Fruit fly (Drosophila melanogaster) whole organism, prepupa: ENCODE data around the gene raskol.

Source experiments
- Blimp-1 ChIP-seq: fragments of 200-800 bp; sonication (Bioruptor generic); optimal IDR thresholded peaks from 3 replicates; lab custom pipeline; 2017; ENCODE audit warnings: missing biosample characterization, missing genetic modification characterization, mild to moderate bottlenecking, moderate library complexity, missing genetic modification reagents
- CG10669 ChIP-seq: fragments of 200-800 bp; sonication (Bioruptor generic); optimal IDR thresholded peaks from 3 replicates; lab custom pipeline; 2018; ENCODE audit warnings: missing biosample characterization, mild to moderate bottlenecking, missing genetic modification characterization, moderate library complexity
- CG11762 ChIP-seq: fragments of 200-800 bp; sonication (Bioruptor generic); optimal IDR thresholded peaks from 3 replicates; lab custom pipeline; 2016; ENCODE audit warnings: missing biosample characterization, missing genetic modification characterization; ENCODE audit not compliant: insufficient read depth
- CG11902 ChIP-seq: fragments of 200-800 bp; sonication (Bioruptor generic); optimal IDR thresholded peaks from 3 replicates; lab custom pipeline; 2016; ENCODE audit warnings: missing biosample characterization, missing genetic modification characterization
- CG15336 ChIP-seq: fragments of 200-800 bp; sonication (Bioruptor generic); IDR thresholded peaks from 2 replicates; pipeline ENCODE4 v1.3.6; 2022; ENCODE audit warnings: missing biosample characterization, missing genetic modification characterization
- CG16779 ChIP-seq: fragments of 200-800 bp; sonication (Bioruptor generic); optimal IDR thresholded peaks from 3 replicates; lab custom pipeline; 2017; ENCODE audit warnings: missing biosample characterization, mild to moderate bottlenecking, missing genetic modification characterization
- CG3032 ChIP-seq: fragments of 200-800 bp; optimal IDR thresholded peaks from 2 replicates; lab custom pipeline; 2019; ENCODE audit warnings: missing biosample characterization, mild to moderate bottlenecking, missing genetic modification characterization, moderate library complexity
- CG31627 ChIP-seq: fragments of 200-800 bp; sonication (Bioruptor generic); optimal IDR thresholded peaks from 3 replicates; lab custom pipeline; 2016; ENCODE audit warnings: missing biosample characterization, missing genetic modification characterization
- CG32006 ChIP-seq: fragments of 200-800 bp; sonication (Bioruptor generic); optimal IDR thresholded peaks from 3 replicates; lab custom pipeline; 2017; ENCODE audit warnings: missing biosample characterization, mild to moderate bottlenecking, missing genetic modification characterization
- CG4318 ChIP-seq: fragments of 200-800 bp; sonication (Bioruptor generic); optimal IDR thresholded peaks from 3 replicates; lab custom pipeline; 2017; ENCODE audit warnings: missing biosample characterization, mild to moderate bottlenecking, missing genetic modification characterization
- CG6276 ChIP-seq: fragments of 200-800 bp; sonication (Bioruptor generic); optimal IDR thresholded peaks from 2 replicates; lab custom pipeline; 2017; ENCODE audit warnings: missing biosample characterization, mild to moderate bottlenecking, missing genetic modification characterization
- CG6792 ChIP-seq: fragments of 200-800 bp; sonication (Bioruptor generic); optimal IDR thresholded peaks from 3 replicates; lab custom pipeline; 2016; ENCODE audit warnings: missing biosample characterization, missing genetic modification characterization
- CG6808 ChIP-seq: fragments of 200-800 bp; sonication (Bioruptor generic); optimal IDR thresholded peaks from 3 replicates; lab custom pipeline; 2017; ENCODE audit warnings: missing biosample characterization, missing genetic modification characterization, mild to moderate bottlenecking, moderate library complexity, missing genetic modification reagents
- CG6854 ChIP-seq: fragments of 200-800 bp; sonication (Bioruptor generic); optimal IDR thresholded peaks from 2 replicates; lab custom pipeline; 2017; ENCODE audit warnings: missing biosample characterization, mild to moderate bottlenecking, missing genetic modification characterization
- CG7368 ChIP-seq: fragments of 200-800 bp; sonication (Bioruptor generic); optimal IDR thresholded peaks from 3 replicates; lab custom pipeline; 2016; ENCODE audit warnings: missing biosample characterization, missing genetic modification characterization
- CG8632 ChIP-seq: fragments of 200-800 bp; sonication (Bioruptor generic); optimal IDR thresholded peaks from 3 replicates; lab custom pipeline; 2016; ENCODE audit warnings: missing biosample characterization, missing genetic modification characterization
- Eip75B ChIP-seq: fragments of 200-800 bp; sonication (Bioruptor generic); optimal IDR thresholded peaks from 3 replicates; lab custom pipeline; 2016; ENCODE audit warnings: missing biosample characterization, missing genetic modification characterization
- Eip78C ChIP-seq: fragments of 200-800 bp; sonication (Bioruptor generic); peaks from one replicate; lab custom pipeline; 2016; ENCODE audit warnings: missing biosample characterization, missing genetic modification characterization
- Eip93F ChIP-seq: fragments of 200-800 bp; sonication (Bioruptor generic); optimal IDR thresholded peaks from 2 replicates; lab custom pipeline; 2016; ENCODE audit warnings: missing biosample characterization, mild to moderate bottlenecking, missing genetic modification characterization
- Ets21C ChIP-seq: fragments of 200-800 bp; sonication (Bioruptor generic); optimal IDR thresholded peaks from 3 replicates; lab custom pipeline; 2016; ENCODE audit warnings: missing biosample characterization, missing genetic modification characterization
- Hr38 ChIP-seq: sonication (Bioruptor generic); optimal IDR thresholded peaks from 2 replicates; lab custom pipeline; 2016; ENCODE audit warnings: missing biosample characterization, missing genetic modification characterization
- Hr39 ChIP-seq: fragments of 200-800 bp; sonication (Bioruptor generic); optimal IDR thresholded peaks from 2 replicates; lab custom pipeline; 2016; ENCODE audit warnings: missing biosample characterization, missing genetic modification characterization
- Hr4 ChIP-seq: fragments of 200-800 bp; sonication (Bioruptor generic); optimal IDR thresholded peaks from 3 replicates; lab custom pipeline; 2016; ENCODE audit warnings: missing biosample characterization, missing genetic modification characterization
- Lpt ChIP-seq: fragments of 200-800 bp; sonication (Bioruptor generic); optimal IDR thresholded peaks from 3 replicates; lab custom pipeline; 2016; ENCODE audit warnings: missing biosample characterization, missing genetic modification characterization
- Met ChIP-seq: fragments of 200-800 bp; sonication (Bioruptor generic); optimal IDR thresholded peaks from 3 replicates; lab custom pipeline; 2016; ENCODE audit warnings: missing biosample characterization, missing genetic modification characterization
- OdsH ChIP-seq: fragments of 200-800 bp; sonication (Bioruptor generic); optimal IDR thresholded peaks from 3 replicates; lab custom pipeline; 2016; ENCODE audit warnings: missing biosample characterization, missing genetic modification characterization
- Smox ChIP-seq: fragments of 200-800 bp; sonication (Bioruptor generic); optimal IDR thresholded peaks from 3 replicates; lab custom pipeline; 2016; ENCODE audit warnings: missing biosample characterization, missing genetic modification characterization
- Sox14 ChIP-seq: fragments of 200-800 bp; sonication (Bioruptor generic); optimal IDR thresholded peaks from 3 replicates; lab custom pipeline; 2016; ENCODE audit warnings: missing biosample characterization, missing genetic modification characterization
- achi ChIP-seq: fragments of 200-800 bp; sonication (Bioruptor generic); optimal IDR thresholded peaks from 3 replicates; lab custom pipeline; 2016; ENCODE audit warnings: missing biosample characterization, missing genetic modification characterization
- cyc ChIP-seq: fragments of 200-800 bp; sonication (Bioruptor generic); optimal IDR thresholded peaks from 3 replicates; lab custom pipeline; 2016; ENCODE audit warnings: missing biosample characterization, missing genetic modification characterization
- dac ChIP-seq: fragments of 200-800 bp; sonication (Bioruptor generic); optimal IDR thresholded peaks from 2 replicates; lab custom pipeline; 2017; ENCODE audit warnings: missing biosample characterization, mild to moderate bottlenecking, missing genetic modification characterization
- eg ChIP-seq: fragments of 200-800 bp; sonication (Bioruptor generic); IDR thresholded peaks from 3 replicates; pipeline ENCODE4 v1.3.6; 2022; ENCODE audit warnings: missing biosample characterization, missing genetic modification characterization
- esn ChIP-seq: fragments of 200-800 bp; sonication (Bioruptor generic); optimal IDR thresholded peaks from 2 replicates; lab custom pipeline; 2016; ENCODE audit warnings: missing biosample characterization, mild to moderate bottlenecking, missing genetic modification characterization, moderate library complexity
- fd85E ChIP-seq: fragments of 200-800 bp; sonication (Bioruptor generic); optimal IDR thresholded peaks from 3 replicates; lab custom pipeline; 2016; ENCODE audit warnings: missing biosample characterization, missing genetic modification characterization
- fkh ChIP-seq: fragments of 200-800 bp; sonication (Bioruptor generic); optimal IDR thresholded peaks from 3 replicates; lab custom pipeline; 2017; ENCODE audit warnings: missing biosample characterization, mild to moderate bottlenecking, missing genetic modification characterization, moderate library complexity
- lz ChIP-seq: fragments of 200-800 bp; sonication (Bioruptor generic); optimal IDR thresholded peaks from 3 replicates; lab custom pipeline; 2016; ENCODE audit warnings: missing biosample characterization, missing genetic modification characterization
- net ChIP-seq: fragments of 200-800 bp; sonication (Bioruptor generic); optimal IDR thresholded peaks from 3 replicates; lab custom pipeline; 2016; ENCODE audit warnings: missing biosample characterization, missing genetic modification characterization
- pdm3 ChIP-seq: fragments of 200-800 bp; sonication (Bioruptor generic); optimal IDR thresholded peaks from 3 replicates; lab custom pipeline; 2016; ENCODE audit warnings: missing biosample characterization, missing genetic modification characterization
- salr ChIP-seq, 2 experiments: fragments of 200-800 bp; sonication (Bioruptor generic); optimal IDR thresholded peaks; 3 replicates each; lab custom pipeline; 2016 to 2018; ENCODE audit warnings: missing biosample characterization in 2 of 2, missing genetic modification characterization in 2 of 2, mild to moderate bottlenecking in 1 of 2
- ss ChIP-seq, 2 experiments: fragments of 200-800 bp; sonication (Bioruptor generic); optimal IDR thresholded peaks; 2 replicates in 1 of 2; 3 replicates in 1 of 2; lab custom pipeline; 2017 to 2018; ENCODE audit warnings: mild to moderate bottlenecking in 2 of 2, missing biosample characterization in 2 of 2, missing genetic modification characterization in 2 of 2, moderate library complexity in 1 of 2
- svp ChIP-seq: fragments of 200-800 bp; sonication (Bioruptor generic); peaks from one replicate; lab custom pipeline; 2016; ENCODE audit warnings: missing biosample characterization, missing genetic modification characterization
- topi ChIP-seq: fragments of 200-800 bp; sonication (Bioruptor generic); optimal IDR thresholded peaks from 3 replicates; lab custom pipeline; 2016; ENCODE audit warnings: missing biosample characterization, missing genetic modification characterization
- vri ChIP-seq: fragments of 200-800 bp; sonication (Bioruptor generic); optimal IDR thresholded peaks from 3 replicates; lab custom pipeline; 2016; ENCODE audit warnings: missing biosample characterization, mild to moderate bottlenecking, missing genetic modification characterization

raskol gene

dm6 chrX:17718927-17719691 lies 9.2 kb downstream of the raskol start (continued):
- TF ChIP-seq CG6792 (GFP tag; lab: Kevin White, UChicago) (no peak), esn (no peak), CG7368 (GFP tag; lab: Kevin White, UChicago) (no peak), Ets21C (GFP tag; lab: Kevin White, UChicago) (no peak), CG8632 (GFP tag; lab: Kevin White, UChicago) (no peak), Eip93F (GFP tag; lab: Kevin White, UChicago) (no peak), achi (GFP tag; lab: Kevin White, UChicago) (peak; percentile 36), cyc (GFP tag; lab: Kevin White, UChicago) (no peak), Smox (no peak), CG4318 (peak; percentile 46), ss (GFP tag; optimal IDR thresholded peaks at IDR 0.05; lab: Kevin White, UChicago) (no peak), svp (GFP tag; lab: Kevin White, UChicago) (no peak), CG16779 (no peak), fkh (GFP tag; lab: Kevin White, UChicago) (no peak), dac (no peak), CG6854 (GFP tag; lab: Kevin White, UChicago) (no peak), topi (GFP tag; lab: Kevin White, UChicago) (no peak), vri (GFP tag; lab: Kevin White, UChicago) (no peak), CG31627 (GFP tag; lab: Kevin White, UChicago) (no peak), pdm3 (GFP tag; lab: Kevin White, UChicago) (peak; percentile 28), CG11902 (GFP tag; lab: Kevin White, UChicago) (no peak), Eip75B (GFP tag; lab: Kevin White, UChicago) (no peak), Hr39 (GFP tag; lab: Kevin White, UChicago) (no peak), Sox14 (GFP tag; lab: Kevin White, UChicago) (no peak)
- TF ChIP-seq, all 60 proteins: peak for 14

dm6 chrX:17720261-17721052 lies 10.5 kb downstream of the raskol start:
- TF ChIP-seq CG6854 (GFP tag; lab: Kevin White, UChicago) (no peak), Eip78C (peak; percentile 16), Eip75B (GFP tag; lab: Kevin White, UChicago) (no peak), fkh (GFP tag; lab: Kevin White, UChicago) (peak; percentile 59), lz (peak; percentile 18), cyc (GFP tag; lab: Kevin White, UChicago) (peak; percentile 8)

- no peak for TF ChIP-seq Met (GFP tag; lab: Kevin White, UChicago)
- no peak for TF ChIP-seq salr (GFP tag; optimal IDR thresholded peaks at IDR 0.05; lab: Kevin White, UChicago)
- TF ChIP-seq CG31627 (GFP tag; lab: Kevin White, UChicago), result no peak
- no peak for TF ChIP-seq fd85E
- peak; percentile 35 for TF ChIP-seq Lpt
- TF ChIP-seq OdsH (GFP tag; lab: Kevin White, UChicago), result no peak
- no peak for TF ChIP-seq CG6792 (GFP tag; lab: Kevin White, UChicago)
- peak; percentile 4 for TF ChIP-seq net (GFP tag; lab: Kevin White, UChicago)
- TF ChIP-seq Eip93F (GFP tag; lab: Kevin White, UChicago), result no peak
- TF ChIP-seq esn, result peak; percentile 22
- TF ChIP-seq CG6808 (GFP tag; lab: Kevin White, UChicago), result no peak
- peak; percentile 55 for TF ChIP-seq CG10669
- peak; percentile 49 for TF ChIP-seq eg (GFP tag; lab: Robert Waterston, UW)
- peak; percentile 44 for TF ChIP-seq Sox14 (GFP tag; lab: Kevin White, UChicago)
- TF ChIP-seq Smox, result no peak
- TF ChIP-seq CG6276 (GFP tag; lab: Kevin White, UChicago), result no peak
- no peak for TF ChIP-seq svp (GFP tag; lab: Kevin White, UChicago)
- TF ChIP-seq CG4318, result no peak
- TF ChIP-seq topi (GFP tag; lab: Kevin White, UChicago), result no peak
- TF ChIP-seq cyc (GFP tag; lab: Kevin White, UChicago), result no peak
- 0 out of 2 replicates have a peak, but pooled peaks have one; percentile 31 for TF ChIP-seq CG15336 (GFP tag; lab: Robert Waterston, UW)
- no peak for TF ChIP-seq Blimp-1 (GFP tag; lab: Kevin White, UChicago)
- TF ChIP-seq CG3032 (tag; lab: Kevin White, UChicago), result no peak
- TF ChIP-seq dac, result no peak
- peak; percentile 74 for TF ChIP-seq Eip78C
- no peak for TF ChIP-seq Hr4 (GFP tag; lab: Kevin White, UChicago)
- TF ChIP-seq CG32006, result no peak
- no peak for TF ChIP-seq CG11762 (GFP tag; lab: Kevin White, UChicago)
- TF ChIP-seq vri (GFP tag; lab: Kevin White, UChicago), result peak; percentile 3
- TF ChIP-seq Hr38 (GFP tag; lab: Kevin White, UChicago), result no peak
These were observed 13.0 kb downstream of the raskol start for dm6 chrX:17722912-17723311.
